Worm (Caenorhabditis elegans): Measurements from ENCODE around the gene ZK512.7.

Gene ZK512.7

ce11 chrIII:9109726-9110125 lies 28.8 kb downstream of the ZK512.7 start:
- TF ChIP-seq ztf-23 (GFP tag; IDR thresholded peaks at IDR 0.05) (no peak), med-1 (GFP tag; optimal IDR thresholded peaks at IDR 0.05; ENCODE audit: insufficient read depth) (no peak)

ce11 chrIII:9109172-9109571 lies 29.3 kb downstream of the ZK512.7 start, which contains the start of gene cya-1:
TSS of gene cya-1 (minus strand) at chrIII:9109272.
- TF ChIP-seq flt-1 (GFP tag; IDR thresholded peaks at IDR 0.05) (no peak), klf-2 (GFP tag; conservative IDR thresholded peaks at IDR 0.05) (no peak), ztf-29 (GFP tag; IDR thresholded peaks at IDR 0.05) (no peak), ref-1 (GFP tag; conservative IDR thresholded peaks at IDR 0.05) (no peak), ztf-23 (GFP tag; IDR thresholded peaks at IDR 0.05) (no peak), med-1 (GFP tag; optimal IDR thresholded peaks at IDR 0.05; ENCODE audit: insufficient read depth) (no peak), T22C8.4 (GFP tag; IDR thresholded peaks at IDR 0.05) (no peak), cog-1 (tag; optimal IDR thresholded peaks at IDR 0.05) (no peak), tab-1 (GFP tag; IDR thresholded peaks at IDR 0.05) (no peak)

ce11 chrIII:9105653-9106052 lies 32.8 kb downstream of the ZK512.7 start:
- TF ChIP-seq flt-1 (GFP tag; IDR thresholded peaks at IDR 0.05) (no peak), cog-1 (tag; optimal IDR thresholded peaks at IDR 0.05) (no peak), ref-1 (GFP tag; conservative IDR thresholded peaks at IDR 0.05) (no peak), tab-1 (GFP tag; IDR thresholded peaks at IDR 0.05) (no peak), T22C8.4 (GFP tag; IDR thresholded peaks at IDR 0.05) (no peak), ztf-23 (GFP tag; IDR thresholded peaks at IDR 0.05) (no peak), ztf-29 (GFP tag; IDR thresholded peaks at IDR 0.05) (no peak), med-1 (GFP tag; optimal IDR thresholded peaks at IDR 0.05; ENCODE audit: insufficient read depth) (no peak), klf-2 (GFP tag; conservative IDR thresholded peaks at IDR 0.05) (no peak)

- TF ChIP-seq ref-1 (GFP tag; conservative IDR thresholded peaks at IDR 0.05), result peak; percentile 62
- TF ChIP-seq klf-2 (GFP tag; conservative IDR thresholded peaks at IDR 0.05), result 0 out of 2 replicates have a peak, but pooled peaks have one; percentile 59
- no peak for TF ChIP-seq med-1 (GFP tag; optimal IDR thresholded peaks at IDR 0.05; ENCODE audit: insufficient read depth)
- TF ChIP-seq T22C8.4 (GFP tag; IDR thresholded peaks at IDR 0.05), result peak; percentile 72
- peak; percentile 81 for TF ChIP-seq ztf-23 (GFP tag; IDR thresholded peaks at IDR 0.05)
- TF ChIP-seq ztf-29 (GFP tag; IDR thresholded peaks at IDR 0.05), result peak; percentile 40; the same call in 1 of the 2 replicates
- TF ChIP-seq cog-1 (tag; optimal IDR thresholded peaks at IDR 0.05), result no peak
- peak; percentile 87 for TF ChIP-seq tab-1 (GFP tag; IDR thresholded peaks at IDR 0.05)
- TF ChIP-seq flt-1 (GFP tag; IDR thresholded peaks at IDR 0.05), result peak; percentile 92
These were observed 34.4 kb downstream of the ZK512.7 start for ce11 chrIII:9104060-9104459.

ce11 chrIII:9103643-9104042 lies 34.9 kb downstream of the ZK512.7 start, which contains the start of gene dos-1:
TSS of gene dos-1 (plus strand) at chrIII:9103943.
- TF ChIP-seq ztf-23 (GFP tag; IDR thresholded peaks at IDR 0.05) (no peak), tab-1 (GFP tag; IDR thresholded peaks at IDR 0.05) (no peak), ref-1 (GFP tag; conservative IDR thresholded peaks at IDR 0.05) (no peak), T22C8.4 (GFP tag; IDR thresholded peaks at IDR 0.05) (no peak), flt-1 (GFP tag; IDR thresholded peaks at IDR 0.05) (no peak), ztf-29 (GFP tag; IDR thresholded peaks at IDR 0.05) (no peak), klf-2 (GFP tag; conservative IDR thresholded peaks at IDR 0.05) (no peak), cog-1 (tag; optimal IDR thresholded peaks at IDR 0.05) (no peak), med-1 (GFP tag; optimal IDR thresholded peaks at IDR 0.05; ENCODE audit: insufficient read depth) (no peak)

- no peak for TF ChIP-seq ztf-29 (GFP tag; IDR thresholded peaks at IDR 0.05)
- TF ChIP-seq flt-1 (GFP tag; IDR thresholded peaks at IDR 0.05), result no peak
- no peak for TF ChIP-seq ztf-23 (GFP tag; IDR thresholded peaks at IDR 0.05)
- no peak for TF ChIP-seq tab-1 (GFP tag; IDR thresholded peaks at IDR 0.05)
- TF ChIP-seq cog-1 (tag; optimal IDR thresholded peaks at IDR 0.05), result no peak
- no peak for TF ChIP-seq klf-2 (GFP tag; conservative IDR thresholded peaks at IDR 0.05)
These were observed 37.3 kb downstream of the ZK512.7 start, which contains the start of gene ZK507.1 for ce11 chrIII:9101212-9101611. TSS of gene ZK507.1 (minus strand) at chrIII:9101312.

- TF ChIP-seq ztf-23 (GFP tag; IDR thresholded peaks at IDR 0.05) (no peak), med-1 (GFP tag; optimal IDR thresholded peaks at IDR 0.05; ENCODE audit: insufficient read depth) (no peak), tab-1 (GFP tag; IDR thresholded peaks at IDR 0.05) (no peak), flt-1 (GFP tag; IDR thresholded peaks at IDR 0.05) (no peak), klf-2 (GFP tag; conservative IDR thresholded peaks at IDR 0.05) (no peak), T22C8.4 (GFP tag; IDR thresholded peaks at IDR 0.05) (no peak), ztf-29 (GFP tag; IDR thresholded peaks at IDR 0.05) (no peak)
These were observed 46.9 kb downstream of the ZK512.7 start, which contains the start of gene glp-1 for ce11 chrIII:9091392-9092291. TSS of gene glp-1 (plus strand) at chrIII:9092241.

ce11 chrIII:9089325-9089823 lies 49.1 kb downstream of the ZK512.7 start, which contains the start of the genes mccc-2 and mrpl-44:
TSS of gene mccc-2 (minus strand) at chrIII:9089375.
TSS of gene mrpl-44 (minus strand) at chrIII:9089375.
- TF ChIP-seq T22C8.4 (GFP tag; IDR thresholded peaks at IDR 0.05) (no peak), tab-1 (GFP tag; IDR thresholded peaks at IDR 0.05) (no peak), med-1 (GFP tag; optimal IDR thresholded peaks at IDR 0.05; ENCODE audit: insufficient read depth) (no peak), ztf-29 (GFP tag; IDR thresholded peaks at IDR 0.05) (no peak), flt-1 (GFP tag; IDR thresholded peaks at IDR 0.05) (no peak), klf-2 (GFP tag; conservative IDR thresholded peaks at IDR 0.05) (no peak), ref-1 (GFP tag; conservative IDR thresholded peaks at IDR 0.05) (no peak)
